Worm (Caenorhabditis elegans): Measurements from ENCODE around the gene nhr-197.
"Not testable (repeated sequence)": the region's sequence is repeated elsewhere in the genome, so short reads cannot be mapped to it uniquely, and the experiment has no call there.

nhr-197 gene

DNA sequence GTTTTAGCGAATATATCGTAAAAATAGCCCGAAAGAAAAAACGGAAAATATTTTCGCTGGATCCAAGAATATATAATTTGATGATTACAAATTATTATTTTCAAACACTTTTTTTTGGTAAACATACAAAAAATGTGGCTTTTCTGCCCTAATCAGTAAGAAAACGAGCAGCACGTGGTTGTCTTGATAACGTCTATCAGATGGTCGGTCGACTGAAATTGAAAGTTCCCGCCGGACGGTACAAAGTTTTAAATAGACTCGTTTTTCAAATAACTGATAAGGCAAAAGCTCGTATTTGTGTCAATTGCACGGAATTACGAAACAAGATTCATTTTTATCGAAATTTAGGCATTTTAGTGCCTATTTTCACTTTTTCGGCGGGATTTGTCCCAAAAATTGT, 21.0 kb upstream of the nhr-197 start (continued):
- TF ChIP-seq lsy-2 (tag; optimal IDR thresholded peaks at IDR 0.05) (no peak), Y5F2A.4 (GFP tag; optimal IDR thresholded peaks at IDR 0.05) (no peak), arid-1 (GFP tag; conservative IDR thresholded peaks at IDR 0.05) (no peak), ZK337.2 (GFP tag; IDR thresholded peaks at IDR 0.05) (no peak), gei-8 (GFP tag; optimal IDR thresholded peaks at IDR 0.05) (no peak), zag-1 (tag; optimal IDR thresholded peaks at IDR 0.05) (no peak), mep-1 (tag; optimal IDR thresholded peaks at IDR 0.05) (no peak), ceh-82 (tag; optimal IDR thresholded peaks at IDR 0.05) (no peak), nhr-10 (tag; optimal IDR thresholded peaks at IDR 0.05) (no peak), daf-8 (GFP tag; IDR thresholded peaks at IDR 0.05) (no peak), jun-1 (tag; optimal IDR thresholded peaks at IDR 0.05) (no peak), ctbp-1 (GFP tag; IDR thresholded peaks at IDR 0.05) (no peak), zfp-2 (tag; optimal IDR thresholded peaks at IDR 0.05) (no peak), egl-43 (GFP tag; IDR thresholded peaks at IDR 0.05) (no peak), dmd-9 (GFP tag; IDR thresholded peaks at IDR 0.05) (no peak), rbr-2 (tag; optimal IDR thresholded peaks at IDR 0.05) (no peak), lim-7 (GFP tag; IDR thresholded peaks at IDR 0.05) (no peak), daf-19 (GFP tag; conservative IDR thresholded peaks at IDR 0.05) (no peak), zip-2 (tag; optimal IDR thresholded peaks at IDR 0.05) (no peak), aha-1 (tag) (no peak), nhr-28 (tag; optimal IDR thresholded peaks at IDR 0.05) (peak; percentile 93), mdt-29 (GFP tag; IDR thresholded peaks at IDR 0.05) (0 out of 2 replicates have a peak, but pooled peaks have one; percentile 24), ztf-11 (tag; optimal IDR thresholded peaks at IDR 0.05) (no peak), unc-130 (GFP tag; optimal IDR thresholded peaks at IDR 0.05) (no peak), hif-1 (tag; optimal IDR thresholded peaks at IDR 0.05) (peak in 1 of 2 experiments; percentile 80), lin-13 (GFP tag; optimal IDR thresholded peaks at IDR 0.05) (no peak), F10B5.3 (tag; optimal IDR thresholded peaks at IDR 0.05) (no peak), unc-39 (tag; optimal IDR thresholded peaks at IDR 0.05) (no peak), nhr-48 (tag; optimal IDR thresholded peaks at IDR 0.05) (peak; percentile 68), Y105C5A.15 (GFP tag; IDR thresholded peaks at IDR 0.05) (no peak), mes-2 (tag; optimal IDR thresholded peaks at IDR 0.05; ENCODE audit: poor library complexity, severe bottlenecking) (peak; percentile 51), dpl-1 (GFP tag; optimal IDR thresholded peaks at IDR 0.05) (no peak), pqm-1 (tag; optimal IDR thresholded peaks at IDR 0.05) (peak; percentile 90), unc-62 (GFP tag; optimal IDR thresholded peaks at IDR 0.05 in 1 of 2) (no peak), unc-62 (tag; optimal IDR thresholded peaks at IDR 0.05) (no peak), nhr-41 (GFP tag; IDR thresholded peaks at IDR 0.05) (no peak), hlh-30 (tag; optimal IDR thresholded peaks at IDR 0.05; ENCODE audit: insufficient read depth) (peak; percentile 61), madf-5 (GFP tag; IDR thresholded peaks at IDR 0.05) (no peak), T20F7.1 (GFP tag; optimal IDR thresholded peaks at IDR 0.05) (no peak), mxl-3 (GFP tag; optimal IDR thresholded peaks at IDR 0.05) (peak; percentile 85), lin-15B (tag; optimal IDR thresholded peaks at IDR 0.05) (no peak)

DNA sequence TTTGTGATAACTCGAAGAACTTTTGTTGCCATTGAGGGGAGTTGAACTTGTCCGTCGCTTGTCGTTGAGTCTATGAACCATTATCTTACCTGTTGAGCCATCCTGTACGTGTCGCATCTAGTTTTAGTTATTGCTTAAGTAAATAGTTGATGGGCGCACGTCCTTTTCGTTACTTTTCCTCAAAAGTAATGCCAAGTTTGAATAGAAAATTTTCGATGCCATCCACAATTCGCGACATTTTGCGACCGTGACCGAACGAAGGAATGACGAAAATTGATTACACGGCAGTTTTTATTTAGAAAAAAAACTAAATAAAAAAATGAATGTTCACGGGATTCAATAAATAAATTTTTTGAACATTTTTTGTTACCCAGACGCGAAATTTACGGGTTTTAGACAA, 19.6 kb upstream of the nhr-197 start, which contains the start of gene F53E4.1:
F53E4.1 (minus strand) TSS at position 101 of the 400 bp plus-strand sequence.
- TF ChIP-seq mdt-29 (GFP tag; IDR thresholded peaks at IDR 0.05); R02D3.7 (tag; optimal IDR thresholded peaks at IDR 0.05); dmd-8 (GFP tag; IDR thresholded peaks at IDR 0.05): not testable (repeated sequence)
